Worm (Caenorhabditis elegans): ENCODE measurements around the gene fbxb-55.

ce11 chrIV:4034883-4035282 lies 33.7 kb upstream of the fbxb-55 start, which contains the start of gene hlh-30:
- peak; percentile 90 for TF ChIP-seq him-1 (tag; optimal IDR thresholded peaks at IDR 0.05)
- TF ChIP-seq W03F9.2 (tag; optimal IDR thresholded peaks at IDR 0.05) = no peak

Measured in whole organism, L4/young adult.